Worm (Caenorhabditis elegans) whole organism, early embryonic: ENCODE data around the gene usp-39.

ENCODE experiments used
- aly-1 ChIP-seq: sonication (generic microtip); optimal IDR thresholded peaks from 2 replicates; lab custom pipeline; 2016; ENCODE audit warnings: missing genetic modification characterization, missing compliant biosample characterization
- ceh-13 ChIP-seq: fragments of 200-800 bp; sonication (Bioruptor generic); optimal IDR thresholded peaks from 2 replicates; lab custom pipeline; 2018; ENCODE audit warnings: mild to moderate bottlenecking, missing genetic modification characterization, missing compliant biosample characterization
- ets-7 ChIP-seq: sonication (generic microtip); optimal IDR thresholded peaks from 2 replicates; lab custom pipeline; 2016; ENCODE audit warnings: missing genotype, missing genetic modification characterization, missing compliant biosample characterization
- hmg-4 ChIP-seq: fragments of 200-800 bp; sonication (Bioruptor generic); optimal IDR thresholded peaks from 2 replicates; lab custom pipeline; 2018; ENCODE audit warnings: mild to moderate bottlenecking, missing genetic modification characterization, missing compliant biosample characterization
- hnd-1 ChIP-seq: sonication (generic microtip); optimal IDR thresholded peaks from 2 replicates; lab custom pipeline; 2016; ENCODE audit warnings: missing genetic modification characterization, missing compliant biosample characterization

DNA sequence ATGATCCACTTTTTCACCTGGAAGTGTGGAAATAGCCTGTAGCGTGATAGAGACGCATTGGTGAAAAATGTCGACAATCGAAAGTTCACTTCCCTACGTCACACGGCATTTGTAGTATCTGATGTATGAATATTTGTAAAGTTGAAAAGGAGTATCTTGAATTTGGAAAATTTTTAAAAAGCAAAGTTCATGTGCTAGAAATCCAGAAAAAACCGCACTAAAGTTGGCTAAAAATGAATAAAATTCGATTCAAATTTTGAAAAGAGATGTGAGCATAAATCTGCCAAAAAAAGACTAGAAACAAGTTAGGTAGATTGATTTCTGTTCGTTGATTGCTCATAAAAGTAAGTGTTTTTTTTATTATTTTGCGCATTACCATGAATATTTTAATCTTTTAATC is 18.0 kb downstream of the usp-39 start, which contains the start of gene sri-74:
- no peak for TF ChIP-seq hnd-1 (tag; lab: Kevin White, UChicago)
- TF ChIP-seq aly-1 (tag; lab: Kevin White, UChicago) = no peak
- no peak for TF ChIP-seq ets-7 (tag; lab: Kevin White, UChicago)
- no peak for TF ChIP-seq ceh-13 (GFP tag; lab: Kevin White, UChicago)
- no peak for TF ChIP-seq hmg-4 (GFP tag; lab: Kevin White, UChicago)
